Worm (Caenorhabditis elegans): Measurements from ENCODE around the gene rig-4.

- no peak for TF ChIP-seq pha-4 (tag; optimal IDR thresholded peaks at IDR 0.05)
- TF ChIP-seq ceh-40 (GFP tag; IDR thresholded peaks at IDR 0.05) = no peak
- no peak for TF ChIP-seq aptf-2 (GFP tag; conservative IDR thresholded peaks at IDR 0.05)
- TF ChIP-seq B0336.3 (GFP tag; IDR thresholded peaks at IDR 0.05) = no peak
- TF ChIP-seq tlf-1 (GFP tag; optimal IDR thresholded peaks at IDR 0.05) = no peak
- no peak for TF ChIP-seq lsy-27 (tag; optimal IDR thresholded peaks at IDR 0.05; ENCODE audit: borderline replicate concordance, insufficient read depth)
- no peak for TF ChIP-seq Y95B8A.8 (GFP tag; IDR thresholded peaks at IDR 0.05)
- TF ChIP-seq dpl-1 (GFP tag; optimal IDR thresholded peaks at IDR 0.05) = no peak
Measured at ce11 chrIV:8048083-8048482, 44.2 kb upstream of the rig-4 start.
